Worm (Caenorhabditis elegans) whole organism, early embryonic: Measurements from ENCODE around the gene F07A11.4.

ENCODE experiments used
- B0310.2 ChIP-seq: sonication (generic microtip); optimal IDR thresholded peaks from 2 replicates; lab custom pipeline; 2016; ENCODE audit warnings: mild to moderate bottlenecking, missing genetic modification characterization, missing compliant biosample characterization
- ama-1 ChIP-seq: fragments of 150-350 bp; optimal IDR thresholded peaks from 2 replicates; lab custom pipeline; 2014
- hmg-4 ChIP-seq: fragments of 200-800 bp; sonication (Bioruptor generic); optimal IDR thresholded peaks from 2 replicates; lab custom pipeline; 2018; ENCODE audit warnings: mild to moderate bottlenecking, missing genetic modification characterization, missing compliant biosample characterization
- scrt-1 ChIP-seq: fragments of 200-800 bp; sonication (Bioruptor generic); IDR thresholded peaks from 2 replicates; pipeline ENCODE4 v1.3.6; 2022; ENCODE audit warnings: missing genetic modification characterization, missing compliant biosample characterization

DNA sequence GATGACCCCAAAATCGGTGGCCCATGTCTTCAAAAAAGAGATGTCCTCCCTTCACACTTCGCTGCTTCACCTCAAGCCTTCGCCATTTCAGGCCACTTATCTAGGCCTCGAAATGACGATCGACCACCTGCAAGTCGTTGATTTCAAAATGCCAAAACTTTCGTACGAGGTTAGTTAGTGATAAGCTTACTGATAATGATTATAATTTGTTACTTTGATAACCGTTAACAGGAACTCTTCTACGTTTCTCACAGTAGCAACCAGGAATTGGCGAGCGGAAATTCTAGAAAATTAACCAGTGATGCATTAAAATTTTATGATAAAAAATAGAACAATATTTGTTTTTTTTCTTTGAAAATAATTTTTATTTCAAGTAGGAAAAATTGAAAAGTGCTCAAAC is 46.1 kb downstream of the F07A11.4 start:
- TF ChIP-seq ama-1 (lab: Kevin White, UChicago) = no peak
- no peak for TF ChIP-seq scrt-1 (GFP tag; lab: Robert Waterston, UW)
- no peak for TF ChIP-seq hmg-4 (GFP tag; lab: Kevin White, UChicago)
- TF ChIP-seq B0310.2 = no peak
